Worm (Caenorhabditis elegans) whole organism, L4 larva: ENCODE data around the gene srh-70.

Source experiments
- F26F4.8 ChIP-seq: fragments of 200-800 bp; sonication (Bioruptor generic); conservative IDR thresholded peaks from 2 replicates; pipeline ENCODE4 v1.3.6; 2022; ENCODE audit warnings: missing genetic modification characterization, missing compliant biosample characterization
- F44E2.7 ChIP-seq: fragments of 200-800 bp; sonication (Bioruptor generic); IDR thresholded peaks from 2 replicates; pipeline ENCODE4 v2.1.2; 2022; ENCODE audit warnings: missing genetic modification characterization, missing compliant biosample characterization
- R02D3.7 ChIP-seq: fragments of 150-350 bp; sonication (generic microtip); optimal IDR thresholded peaks from 3 replicates; lab custom pipeline; 2014; ENCODE audit warnings: missing biosample characterization, missing genetic modification characterization
- T20F7.1 ChIP-seq: fragments of 200-800 bp; sonication (Bioruptor generic); optimal IDR thresholded peaks from 2 replicates; lab custom pipeline; 2018; ENCODE audit warnings: mild to moderate bottlenecking, missing genetic modification characterization, missing compliant biosample characterization
- Y105C5A.15 ChIP-seq: fragments of 200-800 bp; sonication (Bioruptor generic); IDR thresholded peaks from 2 replicates; pipeline ENCODE4 v1.3.6; 2022; ENCODE audit warnings: missing genetic modification characterization, missing compliant biosample characterization
- Y48G9A.11 ChIP-seq: fragments of 200-800 bp; sonication (Bioruptor generic); IDR thresholded peaks from 2 replicates; pipeline ENCODE4 v1.3.6; 2022; ENCODE audit warnings: missing genetic modification reagents, missing genetic modification characterization, missing compliant biosample characterization
- Y5F2A.4 ChIP-seq: fragments of 200-800 bp; sonication (Bioruptor generic); optimal IDR thresholded peaks from 2 replicates; lab custom pipeline; 2018; ENCODE audit warnings: mild to moderate bottlenecking, missing genetic modification characterization, missing compliant biosample characterization
- ZK337.2 ChIP-seq: fragments of 200-800 bp; sonication (Bioruptor generic); IDR thresholded peaks from 2 replicates; pipeline ENCODE4 v1.3.6; 2022; ENCODE audit warnings: missing genetic modification reagents, missing genetic modification characterization, missing compliant biosample characterization
- ZK546.5 ChIP-seq, 2 experiments: sonication (generic microtip); optimal IDR thresholded peaks; 2 replicates each; lab custom pipeline; 2017; ENCODE audit warnings: missing biosample characterization in 2 of 2, missing genetic modification characterization in 2 of 2
- aly-2 ChIP-seq: sonication (generic microtip); optimal IDR thresholded peaks from 2 replicates; lab custom pipeline; 2018; ENCODE audit warnings: missing biosample characterization, missing genetic modification characterization
- attf-4 ChIP-seq: sonication (generic microtip); optimal IDR thresholded peaks from 3 replicates; lab custom pipeline; 2017; ENCODE audit warnings: missing biosample characterization, missing genetic modification characterization
- ceh-32 ChIP-seq: sonication (generic microtip); optimal IDR thresholded peaks from 2 replicates; lab custom pipeline; 2016; ENCODE audit warnings: mild to moderate bottlenecking, missing genetic modification characterization, missing compliant biosample characterization; ENCODE audit not compliant: poor library complexity
- ctbp-1 ChIP-seq: fragments of 200-800 bp; sonication (Bioruptor generic); IDR thresholded peaks from 2 replicates; pipeline ENCODE4 v1.3.6; 2022; ENCODE audit warnings: missing genetic modification reagents, missing genetic modification characterization, missing compliant biosample characterization
- daf-12 ChIP-seq: fragments of 150-350 bp; optimal IDR thresholded peaks from 2 replicates; lab custom pipeline; 2014; ENCODE audit warnings: missing biosample characterization, missing genetic modification reagents, missing genetic modification characterization
- daf-16 ChIP-seq, 3 experiments: sonication (generic microtip); optimal IDR thresholded peaks; 2 replicates each; lab custom pipeline; 2016 to 2017; ENCODE audit warnings: missing genetic modification characterization in 3 of 3, missing genetic modification reagents in 3 of 3, mild to moderate bottlenecking in 2 of 3, missing compliant biosample characterization in 2 of 3, missing biosample characterization in 1 of 3, moderate library complexity in 1 of 3
- daf-19 ChIP-seq: fragments of 200-800 bp; sonication (Bioruptor generic); conservative IDR thresholded peaks from 2 replicates; pipeline ENCODE4 v1.3.6; 2022; ENCODE audit warnings: missing genetic modification characterization, missing compliant biosample characterization
- dmd-6 ChIP-seq: fragments of 200-800 bp; sonication (Bioruptor generic); IDR thresholded peaks from 2 replicates; pipeline ENCODE4 v1.3.6; 2022; ENCODE audit warnings: missing genetic modification reagents, missing genetic modification characterization, missing compliant biosample characterization
- dmd-9 ChIP-seq: fragments of 200-800 bp; sonication (Bioruptor generic); IDR thresholded peaks from 2 replicates; pipeline ENCODE4 v1.3.6; 2022; ENCODE audit warnings: missing genetic modification reagents, missing genetic modification characterization, missing compliant biosample characterization
- dpl-1 ChIP-seq: fragments of 150-350 bp; optimal IDR thresholded peaks from 2 replicates; lab custom pipeline; 2014; ENCODE audit warnings: missing biosample characterization, missing genetic modification reagents, missing genetic modification characterization
- duxl-1 ChIP-seq: sonication (generic microtip); optimal IDR thresholded peaks from 2 replicates; lab custom pipeline; 2016; ENCODE audit warnings: mild to moderate bottlenecking, missing genetic modification characterization, moderate library complexity, missing compliant biosample characterization; ENCODE audit not compliant: poor library complexity
- dve-1 ChIP-seq: sonication (generic microtip); optimal IDR thresholded peaks from 2 replicates; lab custom pipeline; 2017; ENCODE audit warnings: antibody characterized with exemption, mild to moderate bottlenecking, missing genetic modification characterization, missing compliant biosample characterization; ENCODE audit not compliant: insufficient read depth
- egl-43 ChIP-seq: fragments of 200-800 bp; sonication (Bioruptor generic); IDR thresholded peaks from 2 replicates; pipeline ENCODE4 v1.3.6; 2022; ENCODE audit warnings: missing genetic modification reagents, missing genetic modification characterization, missing compliant biosample characterization
- gei-8 ChIP-seq: fragments of 200-800 bp; sonication (Bioruptor generic); optimal IDR thresholded peaks from 2 replicates; lab custom pipeline; 2018; ENCODE audit warnings: mild to moderate bottlenecking, missing genetic modification characterization, missing compliant biosample characterization
- hlh-30 ChIP-seq: sonication (generic microtip); optimal IDR thresholded peaks from 2 replicates; lab custom pipeline; 2017; ENCODE audit warnings: antibody characterized with exemption, mild to moderate bottlenecking, missing genetic modification characterization, missing compliant biosample characterization; ENCODE audit not compliant: insufficient read depth
- lin-15B ChIP-seq: fragments of 150-350 bp; sonication (generic microtip); optimal IDR thresholded peaks from 3 replicates; lab custom pipeline; 2014; ENCODE audit warnings: missing biosample characterization, missing genetic modification characterization
- lin-38 ChIP-seq: fragments of 200-800 bp; sonication (Bioruptor generic); IDR thresholded peaks from 2 replicates; pipeline ENCODE4 v1.3.6; 2022; ENCODE audit warnings: missing genetic modification reagents, missing genetic modification characterization, missing compliant biosample characterization
- madf-9 ChIP-seq: fragments of 200-800 bp; sonication (Bioruptor generic); conservative IDR thresholded peaks from 2 replicates; pipeline ENCODE4 v1.3.6; 2022; ENCODE audit warnings: missing genetic modification reagents, missing genetic modification characterization, missing compliant biosample characterization
- mdt-29 ChIP-seq: fragments of 200-800 bp; sonication (Bioruptor generic); IDR thresholded peaks from 2 replicates; pipeline ENCODE4 v1.3.6; 2022; ENCODE audit warnings: missing genetic modification reagents, missing genetic modification characterization, missing compliant biosample characterization
- mes-2 ChIP-seq: sonication (generic microtip); optimal IDR thresholded peaks from 2 replicates; lab custom pipeline; 2016; ENCODE audit warnings: missing genotype, mild to moderate bottlenecking, missing genetic modification characterization, missing compliant biosample characterization; ENCODE audit not compliant: poor library complexity, severe bottlenecking
- mxl-3 ChIP-seq: fragments of 200-800 bp; sonication (Bioruptor generic); optimal IDR thresholded peaks from 2 replicates; lab custom pipeline; 2018; ENCODE audit warnings: mild to moderate bottlenecking, missing genetic modification characterization, missing compliant biosample characterization
- nhr-10 ChIP-seq: fragments of 150-350 bp; optimal IDR thresholded peaks from 2 replicates; lab custom pipeline; 2014; ENCODE audit warnings: missing biosample characterization, missing genetic modification characterization
- nhr-237 ChIP-seq: sonication (generic microtip); optimal IDR thresholded peaks from 2 replicates; lab custom pipeline; 2017; ENCODE audit warnings: missing biosample characterization, missing genetic modification characterization
- nhr-28 ChIP-seq: fragments of 150-350 bp; optimal IDR thresholded peaks from 2 replicates; lab custom pipeline; 2014; ENCODE audit warnings: missing biosample characterization, missing genetic modification characterization
- nhr-41 ChIP-seq: fragments of 200-800 bp; sonication (Bioruptor generic); IDR thresholded peaks from 2 replicates; pipeline ENCODE4 v1.3.6; 2022; ENCODE audit warnings: missing genetic modification reagents, missing genetic modification characterization, missing compliant biosample characterization
- nhr-48 ChIP-seq: sonication (generic microtip); optimal IDR thresholded peaks from 2 replicates; lab custom pipeline; 2016; ENCODE audit warnings: mild to moderate bottlenecking, missing genetic modification characterization, missing compliant biosample characterization
- nhr-6 ChIP-seq: fragments of 150-350 bp; optimal IDR thresholded peaks from 2 replicates; lab custom pipeline; 2014; ENCODE audit warnings: missing biosample characterization, missing genetic modification characterization
- nhr-76 ChIP-seq: fragments of 150-350 bp; optimal IDR thresholded peaks from 2 replicates; lab custom pipeline; 2014; ENCODE audit warnings: missing biosample characterization, missing genetic modification characterization
- pqm-1 ChIP-seq: sonication (generic microtip); optimal IDR thresholded peaks from 2 replicates; lab custom pipeline; 2017; ENCODE audit warnings: missing biosample characterization, missing genetic modification characterization
- rbr-2 ChIP-seq: sonication (generic microtip); optimal IDR thresholded peaks from 2 replicates; lab custom pipeline; 2016; ENCODE audit warnings: missing genotype, missing genetic modification characterization, missing compliant biosample characterization
- saeg-2 ChIP-seq: fragments of 200-800 bp; sonication (Bioruptor generic); IDR thresholded peaks from 2 replicates; pipeline ENCODE4 v1.3.6; 2022; ENCODE audit warnings: missing genetic modification reagents, missing genetic modification characterization, missing compliant biosample characterization
- skn-1 ChIP-seq: fragments of 150-350 bp; optimal IDR thresholded peaks from 2 replicates; lab custom pipeline; 2014; ENCODE audit warnings: missing biosample characterization, missing genetic modification characterization
- snpc-1.2 ChIP-seq: fragments of 200-800 bp; sonication (Bioruptor generic); IDR thresholded peaks from 2 replicates; pipeline ENCODE4 v1.3.6; 2022; ENCODE audit warnings: missing genetic modification reagents, missing genetic modification characterization, missing compliant biosample characterization
- snpc-4 ChIP-seq: fragments of 150-350 bp; optimal IDR thresholded peaks from 2 replicates; lab custom pipeline; 2014; ENCODE audit warnings: missing biosample characterization, missing genetic modification characterization
- spr-3 ChIP-seq: fragments of 200-800 bp; sonication (Bioruptor generic); optimal IDR thresholded peaks from 2 replicates; lab custom pipeline; 2018; ENCODE audit warnings: mild to moderate bottlenecking, missing genetic modification characterization, missing compliant biosample characterization
- tag-97 ChIP-seq: fragments of 200-800 bp; sonication (Bioruptor generic); IDR thresholded peaks from 2 replicates; pipeline ENCODE4 v1.3.6; 2022; ENCODE audit warnings: missing genetic modification characterization, missing compliant biosample characterization
- tra-1 ChIP-seq: fragments of 200-800 bp; sonication (Bioruptor generic); IDR thresholded peaks from 2 replicates; pipeline ENCODE4 v1.3.6; 2022; ENCODE audit warnings: missing genetic modification reagents, missing genetic modification characterization, missing compliant biosample characterization
- unc-130 ChIP-seq: sonication (generic microtip); optimal IDR thresholded peaks from 2 replicates; lab custom pipeline; 2016; ENCODE audit warnings: missing genetic modification reagents, missing genetic modification characterization, missing compliant biosample characterization
- vab-7 ChIP-seq: fragments of 200-800 bp; sonication (Bioruptor generic); IDR thresholded peaks from 2 replicates; pipeline ENCODE4 v1.3.6; 2022; ENCODE audit warnings: missing genetic modification reagents, missing genetic modification characterization, missing compliant biosample characterization
- zag-1 ChIP-seq: fragments of 150-350 bp; optimal IDR thresholded peaks from 2 replicates; lab custom pipeline; 2014; ENCODE audit warnings: missing biosample characterization, missing genetic modification characterization
- zfp-2 ChIP-seq: sonication (generic microtip); optimal IDR thresholded peaks from 2 replicates; lab custom pipeline; 2016; ENCODE audit warnings: mild to moderate bottlenecking, missing genetic modification characterization, missing compliant biosample characterization

The srh-70 gene

DNA sequence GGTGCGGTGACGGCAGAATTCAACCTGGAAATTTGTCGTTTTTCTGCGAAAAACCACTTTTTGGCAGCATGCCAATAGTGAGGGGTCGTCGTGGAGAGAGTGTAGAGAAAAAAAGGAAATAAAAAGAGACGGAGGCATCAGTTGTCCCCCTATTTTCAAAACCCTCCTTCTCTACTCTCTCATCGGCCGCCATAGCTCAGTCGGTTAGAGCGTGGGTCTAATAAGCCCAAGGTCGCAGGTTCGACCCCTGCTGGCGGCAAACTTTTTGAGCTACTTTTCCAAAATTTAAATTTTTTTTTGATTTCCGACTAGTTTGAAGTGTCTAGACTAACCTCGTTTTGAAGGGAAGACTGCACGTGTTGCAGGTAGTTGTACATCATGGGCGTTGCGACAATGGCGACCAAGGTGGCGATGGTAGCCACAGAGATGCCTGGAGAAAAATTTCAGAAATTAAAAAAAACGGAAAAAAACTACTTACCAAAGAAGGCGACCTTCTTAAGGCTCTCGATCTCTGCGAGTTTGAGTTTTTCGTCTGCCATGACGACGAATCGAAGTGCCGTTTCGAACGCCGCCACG lies 24.0 kb downstream of the srh-70 start, which contains the start of gene col-85 (continued):
- TF ChIP-seq tra-1 (GFP tag; lab: Robert Waterston, UW) (peak; percentile 94), mdt-29 (GFP tag; lab: Robert Waterston, UW) (peak; percentile 79), mxl-3 (GFP tag; lab: Kevin White, UChicago) (peak; percentile 42), snpc-1.2 (peak; percentile 88), nhr-237 (tag; lab: Kevin White, UChicago) (no peak), R02D3.7 (tag; lab: Kevin White, UChicago) (peak; percentile 21), pqm-1 (tag; lab: Kevin White, UChicago) (no peak), daf-12 (no peak), vab-7 (GFP tag; lab: Robert Waterston, UW) (peak; percentile 96), nhr-48 (tag; lab: Kevin White, UChicago) (peak; percentile 67), lin-15B (tag; lab: Kevin White, UChicago) (no peak), rbr-2 (tag; lab: Kevin White, UChicago) (peak; percentile 87), daf-19 (GFP tag; lab: Robert Waterston, UW) (no peak), daf-16 (GFP tag; optimal IDR thresholded peaks at IDR 0.05; lab: Kevin White, UChicago) (peak; percentile 14 to 86), daf-16 (tag; optimal IDR thresholded peaks at IDR 0.05; lab: Kevin White, UChicago) (peak; percentile 57), dpl-1 (GFP tag; lab: Kevin White, UChicago) (peak; percentile 59), nhr-6 (tag; lab: Kevin White, UChicago) (peak; percentile 48), nhr-10 (tag; lab: Kevin White, UChicago) (no peak), dve-1 (tag; lab: Kevin White, UChicago) (no peak), ctbp-1 (peak; percentile 91), nhr-28 (tag; lab: Kevin White, UChicago) (peak; percentile 48), unc-130 (peak; percentile 63), snpc-4 (tag; lab: Kevin White, UChicago) (peak; percentile 71), duxl-1 (peak; percentile 82), attf-4 (no peak), gei-8 (GFP tag; lab: Kevin White, UChicago) (peak; percentile 76), dmd-9 (GFP tag; lab: Robert Waterston, UW) (peak; percentile 87), hlh-30 (tag; lab: Kevin White, UChicago) (peak; percentile 65), nhr-41 (GFP tag; lab: Robert Waterston, UW) (peak; percentile 94), tag-97 (GFP tag; lab: Robert Waterston, UW) (no peak), lin-38 (peak; percentile 90), spr-3 (peak; percentile 81), Y5F2A.4 (GFP tag; lab: Kevin White, UChicago) (peak; percentile 79), aly-2 (tag; lab: Kevin White, UChicago) (no peak), dmd-6 (GFP tag; lab: Robert Waterston, UW) (peak; percentile 79), madf-9 (GFP tag; lab: Robert Waterston, UW) (peak; percentile 87), ZK337.2 (peak; percentile 93), ceh-32 (tag; lab: Kevin White, UChicago) (peak; percentile 2), skn-1 (tag; lab: Kevin White, UChicago) (no peak), F26F4.8 (peak; percentile 92), F44E2.7 (peak; percentile 80; the same call in 1 of the 2 replicates), saeg-2 (GFP tag; lab: Robert Waterston, UW) (peak; percentile 57; the same call in 1 of the 2 replicates), ZK546.5 (tag; optimal IDR thresholded peaks at IDR 0.05; lab: Kevin White, UChicago) (no peak), Y105C5A.15 (GFP tag; lab: Robert Waterston, UW) (peak; percentile 90; the same call in 1 of the 2 replicates), Y48G9A.11 (GFP tag; lab: Robert Waterston, UW) (peak; percentile 87), zag-1 (tag; lab: Kevin White, UChicago) (no peak), nhr-76 (tag; lab: Kevin White, UChicago) (no peak), zfp-2 (tag; lab: Kevin White, UChicago) (peak; percentile 48), mes-2 (tag; lab: Kevin White, UChicago) (peak; percentile 83), egl-43 (GFP tag; lab: Robert Waterston, UW) (peak; percentile 98), T20F7.1 (GFP tag; lab: Kevin White, UChicago) (no peak)
